Fruit fly (Drosophila melanogaster): ENCODE results near the gene RpS27A.

The RpS27A gene

DNA sequence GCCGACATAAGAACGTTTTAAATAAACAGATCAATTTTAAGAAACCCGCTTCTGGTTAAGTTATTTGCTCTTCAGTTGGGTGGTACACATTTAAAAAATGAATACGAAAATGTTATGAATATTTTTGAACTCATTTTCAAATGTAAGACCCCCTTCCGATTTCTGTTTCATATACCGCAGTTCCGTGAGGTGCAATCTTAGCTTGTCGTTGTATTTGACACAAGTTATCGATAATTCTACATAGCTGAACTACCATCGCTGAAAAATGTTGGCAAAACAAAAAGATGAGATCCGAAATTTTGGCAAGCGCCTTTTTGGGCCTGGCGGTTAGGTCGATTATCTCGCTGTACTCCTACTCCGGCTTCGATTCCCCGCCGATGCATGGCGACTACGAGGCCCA lies 28.3 kb upstream of the RpS27A start, which contains the start of gene gny (continued):
- peak; percentile 47 for TF ChIP-seq CG4617 (GFP tag; optimal IDR thresholded peaks at IDR 0.05; ENCODE audit: borderline replicate concordance)
- TF ChIP-seq CG2116 (GFP tag; optimal IDR thresholded peaks at IDR 0.05), result peak; percentile 35
- no peak for TF ChIP-seq tna (GFP tag; IDR thresholded peaks at IDR 0.05; ENCODE audit: partially characterized antibody)
- peak; percentile 49; the same call in 2 of the 3 replicates for TF ChIP-seq HLH4C (GFP tag; IDR thresholded peaks at IDR 0.05; ENCODE audit: partially characterized antibody)
- no peak for TF ChIP-seq insv (GFP tag; optimal IDR thresholded peaks at IDR 0.05)
- TF ChIP-seq CG14710 (tag; optimal IDR thresholded peaks at IDR 0.05), result peak; percentile 3
- no peak for TF ChIP-seq NfI (GFP tag; optimal IDR thresholded peaks at IDR 0.05)
- TF ChIP-seq zfh1 (GFP tag; IDR thresholded peaks at IDR 0.05), result no peak
- TF ChIP-seq row (GFP tag; IDR thresholded peaks at IDR 0.05), result peak; percentile 26; the same call in 1 of the 3 replicates
- no peak for TF ChIP-seq CG17568 (GFP tag; optimal IDR thresholded peaks at IDR 0.05)
- TF ChIP-seq trem (tag; optimal IDR thresholded peaks at IDR 0.05), result peak; percentile 24
- TF ChIP-seq sug (tag; optimal IDR thresholded peaks at IDR 0.05), result peak; percentile 70
- TF ChIP-seq MBD-R2 (GFP tag; IDR thresholded peaks at IDR 0.05), result peak; percentile 88
- peak; percentile 29 for TF ChIP-seq Scr (GFP tag; IDR thresholded peaks at IDR 0.05; ENCODE audit: partially characterized antibody)
- peak; percentile 74 for TF ChIP-seq Dp (GFP tag; optimal IDR thresholded peaks at IDR 0.05)
- no peak for TF ChIP-seq hbn (GFP tag; IDR thresholded peaks at IDR 0.05; ENCODE audit: partially characterized antibody)
- peak; percentile 81 for TF ChIP-seq pzg (GFP tag; optimal IDR thresholded peaks at IDR 0.05)
- no peak for TF ChIP-seq gem (tag; optimal IDR thresholded peaks at IDR 0.05)
- peak; percentile 37 for TF ChIP-seq CG17802 (tag; optimal IDR thresholded peaks at IDR 0.05)
- TF ChIP-seq CG12744 (GFP tag; optimal IDR thresholded peaks at IDR 0.05), result no peak
- peak; percentile 11 for TF ChIP-seq CG9797 (GFP tag; optimal IDR thresholded peaks at IDR 0.05)
- peak; percentile 38; the same call in 1 of the 2 replicates for TF ChIP-seq Bgb (GFP tag; IDR thresholded peaks at IDR 0.05; ENCODE audit: partially characterized antibody)
- TF ChIP-seq phol (tag; optimal IDR thresholded peaks at IDR 0.05), result peak; percentile 9
- peak; percentile 42; the same call in 1 of the 2 replicates for TF ChIP-seq CG13287 (GFP tag; IDR thresholded peaks at IDR 0.05; ENCODE audit: partially characterized antibody)
- TF ChIP-seq Sry-δ (GFP tag; optimal IDR thresholded peaks at IDR 0.05), result peak; percentile 87
- no peak for TF ChIP-seq Opbp (GFP tag; IDR thresholded peaks at IDR 0.05; ENCODE audit: partially characterized antibody)
- no peak for TF ChIP-seq CG1792 (GFP tag; optimal IDR thresholded peaks at IDR 0.05)
- TF ChIP-seq CG9609 (GFP tag; optimal IDR thresholded peaks at IDR 0.05), result no peak
- peak; percentile 20 for TF ChIP-seq CoRest (tag; optimal IDR thresholded peaks at IDR 0.05)
- 0 out of 2 replicates have a peak, but pooled peaks have one; percentile 31 for TF ChIP-seq unc-4 (GFP tag; IDR thresholded peaks at IDR 0.05; ENCODE audit: partially characterized antibody)
- peak; percentile 82 for TF ChIP-seq Myb (GFP tag; optimal IDR thresholded peaks at IDR 0.05)
- TF ChIP-seq HmgZ (tag; optimal IDR thresholded peaks at IDR 0.05), result peak; percentile 32
- TF ChIP-seq CG1603 (tag; optimal IDR thresholded peaks at IDR 0.05), result peak; percentile 100
- no peak for TF ChIP-seq CG8290 (GFP tag; optimal IDR thresholded peaks at IDR 0.05)
- TF ChIP-seq CG8290 (tag; optimal IDR thresholded peaks at IDR 0.05), result peak in 1 of 2 experiments; percentile 61
- TF ChIP-seq Sin3A (optimal IDR thresholded peaks at IDR 0.05), result peak; percentile 2
- TF ChIP-seq Ptx1 (GFP tag; IDR thresholded peaks at IDR 0.05), result no peak
- TF ChIP-seq CG15514 (GFP tag; optimal IDR thresholded peaks at IDR 0.05), result peak; percentile 6
- TF ChIP-seq E2f2 (GFP tag; IDR thresholded peaks at IDR 0.05), result peak; percentile 77
- peak; percentile 39; the same call in 2 of the 3 replicates for TF ChIP-seq CG16813 (GFP tag; IDR thresholded peaks at IDR 0.05; ENCODE audit: partially characterized antibody)
- no peak for TF ChIP-seq tup (GFP tag; optimal IDR thresholded peaks at IDR 0.05)
- peak; percentile 97 for TF ChIP-seq CG30020 (tag; optimal IDR thresholded peaks at IDR 0.05)
- TF ChIP-seq stwl (tag; optimal IDR thresholded peaks at IDR 0.05), result peak; percentile 42
- peak; percentile 43 for TF ChIP-seq BEAF-32 (GFP tag; optimal IDR thresholded peaks at IDR 0.05)
- peak; percentile 40 for TF ChIP-seq YL-1 (GFP tag; optimal IDR thresholded peaks at IDR 0.05)
- no peak for TF ChIP-seq gt (GFP tag; IDR thresholded peaks at IDR 0.05)
- TF ChIP-seq Lhr (GFP tag; optimal IDR thresholded peaks at IDR 0.05), result peak; percentile 15
- no peak for TF ChIP-seq Hand (GFP tag; optimal IDR thresholded peaks at IDR 0.05)
- no peak for TF ChIP-seq CG4707 (GFP tag; optimal IDR thresholded peaks at IDR 0.05)
